Worm (Caenorhabditis elegans) whole organism, early embryonic: Measurements from ENCODE around the gene ZK930.6.

Experiments
- B0310.2 ChIP-seq: sonication (generic microtip); optimal IDR thresholded peaks from 2 replicates; lab custom pipeline; 2016; ENCODE audit warnings: mild to moderate bottlenecking, missing genetic modification characterization, missing compliant biosample characterization
- aly-1 ChIP-seq: sonication (generic microtip); optimal IDR thresholded peaks from 2 replicates; lab custom pipeline; 2016; ENCODE audit warnings: missing genetic modification characterization, missing compliant biosample characterization
- ama-1 ChIP-seq: fragments of 150-350 bp; optimal IDR thresholded peaks from 2 replicates; lab custom pipeline; 2014
- hmbx-1 ChIP-seq: sonication (generic microtip); optimal IDR thresholded peaks from 2 replicates; lab custom pipeline; 2016; ENCODE audit warnings: mild to moderate bottlenecking, missing genetic modification characterization, missing compliant biosample characterization
- hmg-4 ChIP-seq: fragments of 200-800 bp; sonication (Bioruptor generic); optimal IDR thresholded peaks from 2 replicates; lab custom pipeline; 2018; ENCODE audit warnings: mild to moderate bottlenecking, missing genetic modification characterization, missing compliant biosample characterization

DNA sequence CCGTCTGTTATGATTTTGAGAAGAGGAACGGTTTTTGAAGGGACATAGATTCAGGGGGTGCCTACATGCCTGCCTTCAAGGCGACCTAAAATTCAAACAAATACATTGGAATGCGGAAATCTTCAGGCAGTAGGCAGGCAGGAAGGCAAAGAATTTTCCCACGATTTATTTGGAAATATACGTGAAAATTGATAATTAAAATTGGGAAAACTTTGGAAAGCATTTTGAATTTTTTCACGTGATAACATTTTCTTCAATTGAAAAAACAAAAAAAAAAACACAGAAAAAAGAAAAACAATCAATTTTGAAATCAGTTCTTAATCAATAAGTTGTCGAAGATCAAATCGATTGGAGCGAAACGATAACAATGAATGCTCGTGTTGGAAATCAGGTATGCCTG, 22.5 kb downstream of the ZK930.6 start, which contains the start of gene ZK930.4:
- no peak for TF ChIP-seq B0310.2 (tag; lab: Kevin White, UChicago)
- TF ChIP-seq ama-1 (lab: Kevin White, UChicago): no peak
- TF ChIP-seq hmg-4: no peak
- no peak for TF ChIP-seq hmbx-1
- TF ChIP-seq aly-1: no peak
